Worm (Caenorhabditis elegans) whole organism, mixed stage, embryonic: ENCODE measurements around the gene irk-3.

ENCODE experiments used
- M03D4.4 ChIP-seq: sonication (generic microtip); optimal IDR thresholded peaks from 2 replicates; lab custom pipeline; 2017; ENCODE audit warnings: mild to moderate bottlenecking, missing genetic modification characterization, missing compliant biosample characterization
- bed-3 ChIP-seq: fragments of 200-800 bp; sonication (Bioruptor generic); optimal IDR thresholded peaks from 3 replicates; lab custom pipeline; 2018; ENCODE audit warnings: mild to moderate bottlenecking, missing genetic modification characterization, moderate library complexity, missing compliant biosample characterization
- ceh-39 ChIP-seq: fragments of 150-350 bp; optimal IDR thresholded peaks from 2 replicates; lab custom pipeline; 2014; ENCODE audit warnings: missing biosample characterization, missing genetic modification characterization
- ceh-43 ChIP-seq: fragments of 200-800 bp; sonication (Bioruptor generic); optimal IDR thresholded peaks from 2 replicates; lab custom pipeline; 2018; ENCODE audit warnings: mild to moderate bottlenecking, missing genetic modification characterization, moderate library complexity, missing compliant biosample characterization
- ceh-83 ChIP-seq: fragments of 200-800 bp; sonication (Bioruptor generic); optimal IDR thresholded peaks from 2 replicates; lab custom pipeline; 2018; ENCODE audit warnings: mild to moderate bottlenecking, missing genetic modification characterization, missing compliant biosample characterization
- ces-1 ChIP-seq: fragments of 150-350 bp; optimal IDR thresholded peaks from 2 replicates; lab custom pipeline; 2014; ENCODE audit warnings: missing biosample characterization, missing genetic modification reagents, missing genetic modification characterization
- cnd-1 ChIP-seq: fragments of 200-800 bp; sonication (Bioruptor generic); optimal IDR thresholded peaks from 2 replicates; lab custom pipeline; 2018; ENCODE audit warnings: mild to moderate bottlenecking, missing genetic modification characterization, missing compliant biosample characterization
- elt-1 ChIP-seq: sonication (generic microtip); optimal IDR thresholded peaks from 2 replicates; lab custom pipeline; 2017; ENCODE audit warnings: missing genetic modification characterization, mild to moderate bottlenecking, missing compliant biosample characterization, antibody characterized with exemption, moderate library complexity, borderline replicate concordance; ENCODE audit not compliant: insufficient read depth
- ham-2 ChIP-seq: fragments of 200-800 bp; sonication (Bioruptor generic); optimal IDR thresholded peaks from 2 replicates; lab custom pipeline; 2018; ENCODE audit warnings: mild to moderate bottlenecking, missing genetic modification characterization, missing compliant biosample characterization
- hlh-1 ChIP-seq: fragments of 150-350 bp; optimal IDR thresholded peaks from 2 replicates; lab custom pipeline; 2014; ENCODE audit warnings: missing biosample characterization, missing genetic modification reagents, missing genetic modification characterization
- lin-13 ChIP-seq: fragments of 150-350 bp; optimal IDR thresholded peaks from 2 replicates; lab custom pipeline; 2014; ENCODE audit warnings: missing biosample characterization, missing genetic modification characterization
- lsy-2 ChIP-seq: fragments of 150-350 bp; optimal IDR thresholded peaks from 2 replicates; lab custom pipeline; 2014; ENCODE audit warnings: missing biosample characterization, missing genetic modification characterization
- mep-1 ChIP-seq: fragments of 150-350 bp; optimal IDR thresholded peaks from 2 replicates; lab custom pipeline; 2017; ENCODE audit warnings: missing biosample characterization, missing genetic modification reagents, missing genetic modification characterization, inconsistent platforms
- nhr-12 ChIP-seq: fragments of 150-350 bp; optimal IDR thresholded peaks from 2 replicates; lab custom pipeline; 2014; ENCODE audit warnings: missing biosample characterization, missing genetic modification characterization
- nhr-2 ChIP-seq: fragments of 150-350 bp; optimal IDR thresholded peaks from 2 replicates; lab custom pipeline; 2014; ENCODE audit warnings: missing biosample characterization, missing genetic modification characterization
- nhr-28 ChIP-seq: fragments of 150-350 bp; optimal IDR thresholded peaks from 2 replicates; lab custom pipeline; 2014; ENCODE audit warnings: missing biosample characterization, missing genetic modification characterization
- pha-4 ChIP-seq: fragments of 150-350 bp; optimal IDR thresholded peaks from 2 replicates; lab custom pipeline; 2018; ENCODE audit warnings: missing biosample characterization, missing genetic modification reagents, missing genetic modification characterization
- sem-2 ChIP-seq: fragments of 200-800 bp; sonication (Bioruptor generic); optimal IDR thresholded peaks from 2 replicates; lab custom pipeline; 2018; ENCODE audit warnings: mild to moderate bottlenecking, missing genetic modification characterization, missing compliant biosample characterization
- snpc-4 ChIP-seq: fragments of 150-350 bp; optimal IDR thresholded peaks from 2 replicates; lab custom pipeline; 2014; ENCODE audit warnings: missing biosample characterization, missing genetic modification characterization
- sptf-1 ChIP-seq: sonication (generic microtip); optimal IDR thresholded peaks from 2 replicates; lab custom pipeline; 2017; ENCODE audit warnings: mild to moderate bottlenecking, missing genetic modification characterization, moderate library complexity, missing compliant biosample characterization
- unc-120 ChIP-seq: sonication (generic microtip); optimal IDR thresholded peaks from 2 replicates; lab custom pipeline; 2017; ENCODE audit warnings: missing genetic modification characterization, missing compliant biosample characterization; ENCODE audit not compliant: poor library complexity, severe bottlenecking
- unc-39 ChIP-seq: fragments of 150-350 bp; optimal IDR thresholded peaks from 2 replicates; lab custom pipeline; 2014; ENCODE audit warnings: missing biosample characterization, missing genetic modification characterization
- zip-8 ChIP-seq: fragments of 150-350 bp; optimal IDR thresholded peaks from 2 replicates; lab custom pipeline; 2014; ENCODE audit warnings: missing biosample characterization, missing genetic modification characterization
- ztf-11 ChIP-seq: fragments of 150-350 bp; optimal IDR thresholded peaks from 2 replicates; lab custom pipeline; 2014; ENCODE audit warnings: missing biosample characterization, missing genetic modification characterization

The irk-3 gene

ce11 chrX:14395267-14395666 is 25.1 kb upstream of the irk-3 start, which contains the start of gene Y60A9.1:
Gene Y60A9.1 (minus strand): TSS chrX:14395367.
- TF ChIP-seq unc-39 (tag; lab: Kevin White, UChicago) = no peak
- no peak for TF ChIP-seq snpc-4 (tag; lab: Kevin White, UChicago)
- no peak for TF ChIP-seq nhr-28 (tag; lab: Kevin White, UChicago)
- TF ChIP-seq cnd-1 = no peak
- no peak for TF ChIP-seq ztf-11 (tag; lab: Kevin White, UChicago)
- no peak for TF ChIP-seq hlh-1 (tag; lab: Kevin White, UChicago)
- TF ChIP-seq M03D4.4 = no peak
- no peak for TF ChIP-seq nhr-12 (tag; lab: Kevin White, UChicago)
- no peak for TF ChIP-seq ham-2 (GFP tag; lab: Kevin White, UChicago)
- no peak for TF ChIP-seq ceh-39 (tag; lab: Kevin White, UChicago)
- TF ChIP-seq nhr-2 = no peak
- TF ChIP-seq lin-13 (tag; lab: Kevin White, UChicago) = no peak
- TF ChIP-seq elt-1 = no peak
- TF ChIP-seq, all 35 proteins: peak for 0

- TF ChIP-seq lin-13 (tag; lab: Kevin White, UChicago) = no peak
- TF ChIP-seq bed-3 = no peak
- TF ChIP-seq sem-2 (GFP tag; lab: Kevin White, UChicago) = no peak
- no peak for TF ChIP-seq mep-1 (tag; lab: Kevin White, UChicago)
Measured at ce11 chrX:14382951-14383350, 12.7 kb upstream of the irk-3 start, which contains the start of gene Y60A9.3. Gene Y60A9.3 (plus strand): TSS chrX:14383251.

- TF ChIP-seq unc-39 (tag; lab: Kevin White, UChicago) = no peak
- no peak for TF ChIP-seq nhr-28 (tag; lab: Kevin White, UChicago)
- TF ChIP-seq nhr-2 = no peak
- no peak for TF ChIP-seq snpc-4 (tag; lab: Kevin White, UChicago)
- TF ChIP-seq ceh-83 (GFP tag; lab: Kevin White, UChicago) = no peak
- no peak for TF ChIP-seq sptf-1 (tag; lab: Kevin White, UChicago)
- TF ChIP-seq zip-8 (tag; lab: Kevin White, UChicago) = no peak
- TF ChIP-seq M03D4.4 = no peak
- no peak for TF ChIP-seq pha-4
Measured at ce11 chrX:14377169-14377568, 7.0 kb upstream of the irk-3 start, which contains the start of gene Y60A9A.1. Gene Y60A9A.1 (minus strand): TSS chrX:14377269.

- TF ChIP-seq unc-120 (tag; lab: Kevin White, UChicago) = no peak
- peak; percentile 95 for TF ChIP-seq zip-8 (tag; lab: Kevin White, UChicago)
- TF ChIP-seq, all 35 proteins: peak for 1
Measured at ce11 chrX:14366081-14366480, 4.1 kb downstream of the irk-3 start.

ce11 chrX:14359571-14359970 is 10.6 kb downstream of the irk-3 start:
- TF ChIP-seq sem-2 (GFP tag; lab: Kevin White, UChicago) = no peak

- TF ChIP-seq ces-1 (GFP tag; lab: Kevin White, UChicago) (peak; percentile 99), elt-1 (no peak)
Measured at ce11 chrX:14356683-14357287, 13.4 kb downstream of the irk-3 start.

ce11 chrX:14355034-14355433 is 15.2 kb downstream of the irk-3 start:
- no peak for TF ChIP-seq hlh-1 (tag; lab: Kevin White, UChicago)
- TF ChIP-seq lsy-2 (tag; lab: Kevin White, UChicago) = no peak
- no peak for TF ChIP-seq sptf-1 (tag; lab: Kevin White, UChicago)
- TF ChIP-seq ceh-39 (tag; lab: Kevin White, UChicago) = no peak
- no peak for TF ChIP-seq ceh-43 (GFP tag; lab: Kevin White, UChicago)

- TF ChIP-seq ces-1 (GFP tag; lab: Kevin White, UChicago) (peak; percentile 36), snpc-4 (tag; lab: Kevin White, UChicago) (no peak), unc-120 (tag; lab: Kevin White, UChicago) (peak; percentile 29)
Measured at ce11 chrX:14349690-14350168, 20.5 kb downstream of the irk-3 start, which contains the start of gene wdr-5.2. Gene wdr-5.2 (plus strand): TSS chrX:14350118.
